Worm (Caenorhabditis elegans) whole organism, early embryonic: Measurements from ENCODE around the gene B0280.9.

Source experiments
- B0310.2 ChIP-seq: sonication (generic microtip); optimal IDR thresholded peaks from 2 replicates; lab custom pipeline; 2016; ENCODE audit warnings: mild to moderate bottlenecking, missing genetic modification characterization, missing compliant biosample characterization
- F13C5.2 ChIP-seq: sonication (generic microtip); optimal IDR thresholded peaks from 2 replicates; lab custom pipeline; 2017; ENCODE audit warnings: mild to moderate bottlenecking, missing genetic modification characterization, inconsistent platforms, missing compliant biosample characterization
- aly-1 ChIP-seq: sonication (generic microtip); optimal IDR thresholded peaks from 2 replicates; lab custom pipeline; 2016; ENCODE audit warnings: missing genetic modification characterization, missing compliant biosample characterization
- ama-1 ChIP-seq: fragments of 150-350 bp; optimal IDR thresholded peaks from 2 replicates; lab custom pipeline; 2014
- ceh-13 ChIP-seq: fragments of 200-800 bp; sonication (Bioruptor generic); optimal IDR thresholded peaks from 2 replicates; lab custom pipeline; 2018; ENCODE audit warnings: mild to moderate bottlenecking, missing genetic modification characterization, missing compliant biosample characterization
- ceh-36 ChIP-seq: sonication (generic microtip); optimal IDR thresholded peaks from 2 replicates; lab custom pipeline; 2016; ENCODE audit warnings: missing genetic modification characterization, inconsistent platforms, missing compliant biosample characterization
- ets-7 ChIP-seq: sonication (generic microtip); optimal IDR thresholded peaks from 2 replicates; lab custom pipeline; 2016; ENCODE audit warnings: missing genotype, missing genetic modification characterization, missing compliant biosample characterization
- flt-1 ChIP-seq: fragments of 200-800 bp; sonication (Bioruptor generic); IDR thresholded peaks from 2 replicates; pipeline ENCODE4 v1.3.6; 2022; ENCODE audit warnings: missing genetic modification characterization, missing compliant biosample characterization
- hmbx-1 ChIP-seq: sonication (generic microtip); optimal IDR thresholded peaks from 2 replicates; lab custom pipeline; 2016; ENCODE audit warnings: mild to moderate bottlenecking, missing genetic modification characterization, missing compliant biosample characterization
- hmg-4 ChIP-seq: fragments of 200-800 bp; sonication (Bioruptor generic); optimal IDR thresholded peaks from 2 replicates; lab custom pipeline; 2018; ENCODE audit warnings: mild to moderate bottlenecking, missing genetic modification characterization, missing compliant biosample characterization
- hnd-1 ChIP-seq: sonication (generic microtip); optimal IDR thresholded peaks from 2 replicates; lab custom pipeline; 2016; ENCODE audit warnings: missing genetic modification characterization, missing compliant biosample characterization
- pes-1 ChIP-seq: fragments of 200-800 bp; sonication (Bioruptor generic); IDR thresholded peaks from 2 replicates; pipeline ENCODE4 v1.3.6; 2022; ENCODE audit warnings: missing genetic modification reagents, missing genetic modification characterization, missing compliant biosample characterization
- scrt-1 ChIP-seq: fragments of 200-800 bp; sonication (Bioruptor generic); IDR thresholded peaks from 2 replicates; pipeline ENCODE4 v1.3.6; 2022; ENCODE audit warnings: missing genetic modification characterization, missing compliant biosample characterization
- sea-1 ChIP-seq: fragments of 200-800 bp; sonication (Bioruptor generic); conservative IDR thresholded peaks from 2 replicates; pipeline ENCODE4 v1.3.6; 2022; ENCODE audit warnings: missing genetic modification characterization, missing compliant biosample characterization
- tbx-11 ChIP-seq: fragments of 200-800 bp; sonication (Bioruptor generic); IDR thresholded peaks from 2 replicates; pipeline ENCODE4 v1.3.6; 2022; ENCODE audit warnings: missing genetic modification characterization, missing compliant biosample characterization
- tbx-37 ChIP-seq: fragments of 200-800 bp; sonication (Bioruptor generic); conservative IDR thresholded peaks from 2 replicates; pipeline ENCODE4 v1.3.6; 2022; ENCODE audit warnings: missing genetic modification reagents, missing genetic modification characterization, missing compliant biosample characterization
- tra-4 ChIP-seq: sonication (generic microtip); optimal IDR thresholded peaks from 2 replicates; lab custom pipeline; 2017; ENCODE audit warnings: missing genetic modification characterization, missing compliant biosample characterization

Gene B0280.9

ce11 chrIII:7162065-7162762 lies 39.5 kb upstream of the B0280.9 start, which contains the start of the genes syf-2 and K04G7.1:
syf-2 (minus strand) TSS chrIII:7162115.
K04G7.1 (plus strand) TSS chrIII:7162712.
- TF ChIP-seq B0310.2 (no peak), F13C5.2 (peak; percentile 75), hmg-4 (GFP tag; lab: Kevin White, UChicago) (peak; percentile 69)

- TF ChIP-seq scrt-1 (GFP tag; lab: Robert Waterston, UW) = no peak
- TF ChIP-seq ets-7 (tag; lab: Kevin White, UChicago) = no peak
- TF ChIP-seq tra-4 (tag; lab: Kevin White, UChicago) = no peak
- no peak for TF ChIP-seq ceh-13 (GFP tag; lab: Kevin White, UChicago)
- no peak for TF ChIP-seq hnd-1 (tag; lab: Kevin White, UChicago)
- TF ChIP-seq tbx-37 (GFP tag; lab: Robert Waterston, UW) = no peak
- no peak for TF ChIP-seq aly-1 (tag; lab: Kevin White, UChicago)
- no peak for TF ChIP-seq sea-1 (GFP tag; lab: Robert Waterston, UW)
- no peak for TF ChIP-seq ama-1 (lab: Kevin White, UChicago)
- no peak for TF ChIP-seq B0310.2
- no peak for TF ChIP-seq pes-1 (GFP tag; lab: Robert Waterston, UW)
- no peak for TF ChIP-seq F13C5.2
- no peak for TF ChIP-seq hmbx-1 (tag; lab: Kevin White, UChicago)
Observed at ce11 chrIII:7161055-7161454, 38.4 kb upstream of the B0280.9 start, which contains the start of gene rnp-7. rnp-7 (minus strand) TSS chrIII:7161155.

ce11 chrIII:7159246-7159645 lies 36.6 kb upstream of the B0280.9 start:
- TF ChIP-seq sea-1 (GFP tag; lab: Robert Waterston, UW) (no peak), hmbx-1 (tag; lab: Kevin White, UChicago) (no peak), ets-7 (tag; lab: Kevin White, UChicago) (no peak), ceh-13 (GFP tag; lab: Kevin White, UChicago) (no peak), hmg-4 (GFP tag; lab: Kevin White, UChicago) (no peak), F13C5.2 (no peak)

DNA sequence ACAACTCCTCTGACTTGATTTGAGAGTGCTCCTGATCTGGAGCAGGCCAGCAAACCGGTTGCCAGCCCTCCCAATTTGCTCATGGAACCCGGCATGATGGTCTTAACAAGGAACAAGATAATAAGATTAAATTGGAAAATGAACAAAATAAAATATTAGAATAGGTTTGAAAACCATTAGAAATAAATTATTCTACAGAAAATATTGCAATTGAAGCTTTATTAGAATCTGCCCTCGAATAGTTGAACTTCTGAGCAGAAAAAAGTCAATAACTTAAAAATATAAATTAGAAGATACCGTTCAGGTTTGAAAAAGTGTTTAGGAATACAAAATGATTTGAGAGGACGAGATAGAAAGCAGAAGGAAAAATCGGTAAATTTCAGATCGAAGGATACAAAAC lies 36.0 kb upstream of the B0280.9 start, which contains the start of gene nuo-4:
TSS of gene nuo-4 (minus strand) at position 101 of the 400 bp plus-strand sequence.
- TF ChIP-seq hmbx-1 (tag; lab: Kevin White, UChicago) (no peak), hnd-1 (tag; lab: Kevin White, UChicago) (no peak), hmg-4 (GFP tag; lab: Kevin White, UChicago) (no peak), scrt-1 (GFP tag; lab: Robert Waterston, UW) (no peak), ama-1 (lab: Kevin White, UChicago) (no peak), tra-4 (tag; lab: Kevin White, UChicago) (no peak), aly-1 (tag; lab: Kevin White, UChicago) (no peak), sea-1 (GFP tag; lab: Robert Waterston, UW) (no peak), ceh-13 (GFP tag; lab: Kevin White, UChicago) (no peak), tbx-11 (GFP tag; lab: Robert Waterston, UW) (no peak), ceh-36 (tag; lab: Kevin White, UChicago) (no peak), ets-7 (tag; lab: Kevin White, UChicago) (no peak), pes-1 (GFP tag; lab: Robert Waterston, UW) (no peak), B0310.2 (no peak), tbx-37 (GFP tag; lab: Robert Waterston, UW) (no peak)

DNA sequence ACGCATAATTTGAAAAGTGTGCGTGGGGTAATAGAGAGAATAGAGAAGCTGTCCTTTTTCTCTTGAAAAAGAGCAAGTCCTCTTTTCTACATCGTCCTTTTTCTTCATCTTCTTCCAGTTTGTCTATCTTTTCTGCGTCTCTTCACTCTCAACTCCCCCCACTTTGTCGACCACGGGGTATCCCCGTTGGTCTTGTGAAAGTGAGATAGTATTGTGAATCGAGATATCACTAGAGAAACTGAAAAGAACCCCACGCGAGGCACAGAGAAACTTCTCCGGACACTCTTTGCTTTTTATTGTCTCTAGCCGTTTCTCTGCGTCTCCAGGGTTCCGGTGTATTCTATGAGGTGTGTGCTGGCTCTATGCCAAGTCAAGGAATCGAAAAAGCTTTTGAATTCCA lies 32.9 kb upstream of the B0280.9 start:
- 0 out of 2 replicates have a peak, but pooled peaks have one; percentile 28 for TF ChIP-seq sea-1 (GFP tag; lab: Robert Waterston, UW)
- TF ChIP-seq F13C5.2 = peak; percentile 70
- no peak for TF ChIP-seq tra-4 (tag; lab: Kevin White, UChicago)
- peak; percentile 3; the same call in 1 of the 2 replicates for TF ChIP-seq flt-1 (GFP tag; lab: Robert Waterston, UW)
- TF ChIP-seq hmg-4 (GFP tag; lab: Kevin White, UChicago) = peak; percentile 2
- TF ChIP-seq pes-1 (GFP tag; lab: Robert Waterston, UW) = no peak
- no peak for TF ChIP-seq tbx-37 (GFP tag; lab: Robert Waterston, UW)

DNA sequence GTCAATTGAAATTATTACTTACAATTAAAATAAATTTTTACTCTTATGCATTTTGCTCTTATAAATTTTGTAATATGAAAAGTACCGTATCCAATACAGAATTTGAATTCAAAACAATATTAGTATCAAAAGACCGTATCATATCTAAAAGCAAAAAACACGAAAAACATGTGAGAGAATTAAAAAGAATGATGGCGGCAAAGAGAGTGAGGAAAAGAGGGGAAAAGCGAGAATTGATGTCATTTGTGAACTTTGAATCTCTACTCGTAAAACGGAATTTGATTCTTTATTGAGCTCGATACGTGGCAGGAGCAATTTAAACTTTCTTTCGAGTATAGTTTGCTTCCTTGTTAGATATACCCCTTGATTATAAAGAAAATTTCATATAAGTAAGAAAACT lies 31.8 kb upstream of the B0280.9 start:
- TF ChIP-seq hmbx-1 (tag; lab: Kevin White, UChicago) (no peak), tbx-11 (GFP tag; lab: Robert Waterston, UW) (no peak), tbx-37 (GFP tag; lab: Robert Waterston, UW) (no peak), hmg-4 (GFP tag; lab: Kevin White, UChicago) (no peak), flt-1 (GFP tag; lab: Robert Waterston, UW) (no peak), ama-1 (lab: Kevin White, UChicago) (no peak), hnd-1 (tag; lab: Kevin White, UChicago) (no peak), F13C5.2 (no peak), pes-1 (GFP tag; lab: Robert Waterston, UW) (no peak), ceh-36 (tag; lab: Kevin White, UChicago) (no peak), tra-4 (tag; lab: Kevin White, UChicago) (no peak), sea-1 (GFP tag; lab: Robert Waterston, UW) (no peak), ets-7 (tag; lab: Kevin White, UChicago) (no peak), ceh-13 (GFP tag; lab: Kevin White, UChicago) (no peak)

DNA sequence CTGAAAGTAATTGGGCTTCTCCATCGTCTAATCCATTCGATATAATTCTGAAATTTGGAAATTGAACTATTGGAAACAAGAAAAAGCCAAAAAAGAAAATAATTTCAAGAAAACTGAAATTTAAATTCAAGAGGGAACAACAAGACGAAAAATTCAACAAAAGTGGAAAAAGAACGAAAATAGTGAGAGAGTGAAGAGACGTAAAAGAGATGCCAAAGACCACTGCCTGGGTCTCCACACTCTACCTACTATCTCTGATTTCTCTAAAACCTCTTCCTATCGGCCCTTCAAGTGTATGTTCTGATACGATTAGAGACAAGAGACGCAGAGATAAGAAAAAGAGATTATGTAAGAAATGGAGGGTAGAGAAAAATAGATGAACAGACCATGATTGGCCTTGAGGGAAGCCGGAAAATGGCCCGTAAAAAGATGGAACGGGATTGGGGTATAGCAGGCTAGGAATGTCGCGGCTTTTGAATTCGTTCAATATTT lies 31.1 kb upstream of the B0280.9 start, which contains the start of gene ogt-1:
TSS of gene ogt-1 (minus strand) at position 51 of the 492 bp plus-strand sequence.
- TF ChIP-seq hmg-4 (GFP tag; lab: Kevin White, UChicago) = peak; percentile 25
- TF ChIP-seq scrt-1 (GFP tag; lab: Robert Waterston, UW) = no peak
- peak; percentile 32 for TF ChIP-seq F13C5.2
